Worm (Caenorhabditis elegans): ENCODE measurements around the gene Y49E10.10.
"Not testable (repeated sequence)": the region's sequence is repeated elsewhere in the genome, so short reads cannot be mapped to it uniquely, and the experiment has no call there.

DNA sequence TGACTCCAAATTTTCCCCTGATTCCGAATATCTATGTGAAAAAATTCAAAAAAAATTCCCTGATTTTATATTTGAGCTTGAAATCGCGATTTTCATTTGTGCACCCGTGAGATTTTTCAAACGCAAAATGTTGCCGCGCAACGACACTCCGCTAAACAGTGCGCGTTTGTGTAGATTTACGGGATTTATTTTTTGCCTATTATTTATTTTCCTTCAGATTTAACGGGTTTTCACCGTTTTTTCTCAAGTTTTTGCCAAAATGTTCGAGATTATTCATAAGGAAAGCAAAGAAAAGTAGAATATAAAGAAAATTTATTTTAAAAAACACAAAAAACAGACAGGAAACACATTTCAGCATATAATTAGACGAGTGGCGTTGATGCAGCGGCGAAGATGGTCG is 32.3 kb upstream of the Y49E10.10 start:
- not testable (repeated sequence) for TF ChIP-seq chd-7 (tag; optimal IDR thresholded peaks at IDR 0.05); snpc-4 (GFP tag; optimal IDR thresholded peaks at IDR 0.05); snpc-4 (tag; optimal IDR thresholded peaks at IDR 0.05); hlh-12 (tag; optimal IDR thresholded peaks at IDR 0.05); F39B2.1 (GFP tag; IDR thresholded peaks at IDR 0.05); sdz-38 (tag; optimal IDR thresholded peaks at IDR 0.05); unc-62 (GFP tag; optimal IDR thresholded peaks at IDR 0.05)

All from whole organism, young adult.